Fruit fly (Drosophila melanogaster): ENCODE results near the gene CG12531.

The CG12531 gene

dm6 chrX:19701611-19702010 lies 17.1 kb upstream of the CG12531 start, which contains the start of gene Tcs4:
Gene Tcs4, minus strand, starts transcription at chrX:19701755.
- TF ChIP-seq vvl (GFP tag; IDR thresholded peaks at IDR 0.05) (peak; percentile 71), usp (GFP tag; optimal IDR thresholded peaks at IDR 0.05) (no peak), CG7556 (GFP tag; optimal IDR thresholded peaks at IDR 0.05) (peak; percentile 5), tin (GFP tag; optimal IDR thresholded peaks at IDR 0.05) (peak; percentile 29), gcm (GFP tag; optimal IDR thresholded peaks at IDR 0.05) (peak; percentile 3), CG2120 (GFP tag; optimal IDR thresholded peaks at IDR 0.05) (peak; percentile 16), so (GFP tag; IDR thresholded peaks at IDR 0.05) (no peak), Rfx (GFP tag; IDR thresholded peaks at IDR 0.05) (0 out of 2 replicates have a peak, but pooled peaks have one; percentile 29), CG11695 (GFP tag; IDR thresholded peaks at IDR 0.05) (0 out of 3 replicates have a peak, but pooled peaks have one; percentile 18), Dek (tag; optimal IDR thresholded peaks at IDR 0.05) (peak; percentile 15), phol (tag; optimal IDR thresholded peaks at IDR 0.05) (peak; percentile 60), Vsx1 (GFP tag; optimal IDR thresholded peaks at IDR 0.05) (no peak), CG17359 (tag; optimal IDR thresholded peaks at IDR 0.05) (peak; percentile 13), ken (GFP tag; IDR thresholded peaks at IDR 0.05) (0 out of 3 replicates have a peak, but pooled peaks have one; percentile 4), CG31388 (GFP tag; optimal IDR thresholded peaks at IDR 0.05) (no peak), Poxn (GFP tag; IDR thresholded peaks at IDR 0.05) (no peak), Dll (GFP tag; IDR thresholded peaks at IDR 0.05; ENCODE audit: partially characterized antibody) (peak; percentile 59; the same call in 2 of the 4 replicates), CG8290 (GFP tag; optimal IDR thresholded peaks at IDR 0.05) (peak; percentile 4), CG8290 (tag; optimal IDR thresholded peaks at IDR 0.05) (no peak), CG6791 (GFP tag; IDR thresholded peaks at IDR 0.05; ENCODE audit: partially characterized antibody) (peak; percentile 72; the same call in 2 of the 3 replicates), CG11560 (tag; IDR thresholded peaks at IDR 0.05) (no peak), Bgb (GFP tag; IDR thresholded peaks at IDR 0.05; ENCODE audit: partially characterized antibody) (peak; percentile 31; the same call in 1 of the 2 replicates), bbx (GFP tag; IDR thresholded peaks at IDR 0.05; ENCODE audit: partially characterized antibody) (peak; percentile 60; the same call in 1 of the 2 replicates), MBD-R2 (GFP tag; IDR thresholded peaks at IDR 0.05) (peak; percentile 82), Hmr (GFP tag; optimal IDR thresholded peaks at IDR 0.05) (no peak), CG1603 (tag; optimal IDR thresholded peaks at IDR 0.05) (peak; percentile 29), PHDP (tag; optimal IDR thresholded peaks at IDR 0.05) (peak; percentile 44), CG4617 (GFP tag; optimal IDR thresholded peaks at IDR 0.05; ENCODE audit: borderline replicate concordance) (peak; percentile 20), CG31441 (GFP tag; IDR thresholded peaks at IDR 0.05) (0 out of 2 replicates have a peak, but pooled peaks have one; percentile 22), stwl (tag; optimal IDR thresholded peaks at IDR 0.05) (peak; percentile 100), CG10267 (tag; optimal IDR thresholded peaks at IDR 0.05) (peak; percentile 56), CG30020 (tag; optimal IDR thresholded peaks at IDR 0.05) (peak; percentile 56), Rx (GFP tag; IDR thresholded peaks at IDR 0.05) (no peak), grn (GFP tag; optimal IDR thresholded peaks at IDR 0.05) (no peak), en (GFP tag; optimal IDR thresholded peaks at IDR 0.05) (no peak), Nf-YC (tag; optimal IDR thresholded peaks at IDR 0.05) (peak; percentile 19), CG15696 (tag; optimal IDR thresholded peaks at IDR 0.05) (peak; percentile 30), prd (optimal IDR thresholded peaks at IDR 0.05) (no peak), prd (GFP tag; IDR thresholded peaks at IDR 0.05) (peak; percentile 26; the same call in 1 of the 3 replicates), Med (GFP tag) (peak; percentile 76), CG30403 (GFP tag; optimal IDR thresholded peaks at IDR 0.05) (peak; percentile 44), Hand (GFP tag; optimal IDR thresholded peaks at IDR 0.05) (no peak), Dp (GFP tag; optimal IDR thresholded peaks at IDR 0.05) (peak; percentile 32), unc-4 (GFP tag; IDR thresholded peaks at IDR 0.05; ENCODE audit: partially characterized antibody) (peak; percentile 46; the same call in 1 of the 2 replicates), knrl (GFP tag; IDR thresholded peaks at IDR 0.05; ENCODE audit: partially characterized antibody) (peak; percentile 42; the same call in 1 of the 3 replicates), sens (GFP tag) (peak; percentile 62), CG32767 (GFP tag; IDR thresholded peaks at IDR 0.05) (no peak), CG5180 (GFP tag; optimal IDR thresholded peaks at IDR 0.05) (no peak), mam (GFP tag; optimal IDR thresholded peaks at IDR 0.05) (no peak), Ets97D (GFP tag; optimal IDR thresholded peaks at IDR 0.05) (no peak)
